Worm (Caenorhabditis elegans) whole organism, midembryonic: ENCODE data around the gene smrc-1.

Experiments used
- T22C8.4 ChIP-seq: fragments of 200-800 bp; sonication (Bioruptor generic); IDR thresholded peaks from 2 replicates; pipeline ENCODE4 v1.3.6; 2022; ENCODE audit warnings: missing genetic modification characterization, missing compliant biosample characterization
- cog-1 ChIP-seq: sonication (generic microtip); optimal IDR thresholded peaks from 2 replicates; lab custom pipeline; 2016; ENCODE audit warnings: missing genetic modification characterization, missing compliant biosample characterization
- flt-1 ChIP-seq: fragments of 200-800 bp; sonication (Bioruptor generic); IDR thresholded peaks from 2 replicates; pipeline ENCODE4 v1.3.6; 2022; ENCODE audit warnings: missing genetic modification characterization, missing compliant biosample characterization
- klf-2 ChIP-seq: fragments of 200-800 bp; sonication (Bioruptor generic); conservative IDR thresholded peaks from 2 replicates; pipeline ENCODE4 v1.3.6; 2022; ENCODE audit warnings: missing genetic modification reagents, missing genetic modification characterization, missing compliant biosample characterization
- med-1 ChIP-seq: sonication (generic microtip); optimal IDR thresholded peaks from 2 replicates; lab custom pipeline; 2017; ENCODE audit warnings: missing genetic modification characterization, mild to moderate bottlenecking, missing compliant biosample characterization, antibody characterized with exemption, missing genetic modification reagents; ENCODE audit not compliant: insufficient read depth
- ref-1 ChIP-seq: fragments of 200-800 bp; sonication (Bioruptor generic); conservative IDR thresholded peaks from 2 replicates; pipeline ENCODE4 v1.3.6; 2022; ENCODE audit warnings: missing genetic modification reagents, missing genetic modification characterization, missing compliant biosample characterization
- tab-1 ChIP-seq: fragments of 200-800 bp; sonication (Bioruptor generic); IDR thresholded peaks from 2 replicates; pipeline ENCODE4 v1.3.6; 2022; ENCODE audit warnings: missing genetic modification characterization, missing compliant biosample characterization
- ztf-23 ChIP-seq: fragments of 200-800 bp; sonication (Bioruptor generic); IDR thresholded peaks from 2 replicates; pipeline ENCODE4 v1.3.6; 2022; ENCODE audit warnings: missing genetic modification reagents, missing genetic modification characterization, missing compliant biosample characterization
- ztf-29 ChIP-seq: fragments of 200-800 bp; sonication (Bioruptor generic); IDR thresholded peaks from 2 replicates; pipeline ENCODE4 v1.3.6; 2022; ENCODE audit warnings: missing genetic modification reagents, missing genetic modification characterization, missing compliant biosample characterization

smrc-1 gene

DNA sequence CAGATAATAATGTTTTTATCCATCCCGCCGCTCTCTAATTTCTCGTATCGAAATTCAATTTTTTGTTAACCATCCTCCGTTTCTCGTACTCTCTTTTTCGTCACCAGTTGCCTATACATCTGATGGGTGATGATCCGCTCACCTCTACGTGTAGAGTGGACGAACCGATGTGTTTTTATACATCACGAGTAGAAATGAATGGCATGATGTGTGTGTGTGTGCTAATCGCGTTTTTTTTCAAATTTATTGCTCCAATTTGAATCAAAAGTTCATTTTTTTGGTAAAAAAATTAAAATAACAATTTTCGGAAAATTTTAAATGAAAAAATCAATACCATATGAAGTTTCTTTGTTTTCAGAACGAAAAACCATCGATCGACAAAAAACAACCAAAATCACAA, 34.7 kb upstream of the smrc-1 start:
- TF ChIP-seq med-1 (GFP tag; lab: Kevin White, UChicago) (no peak), tab-1 (GFP tag; lab: Robert Waterston, UW) (no peak), ztf-23 (GFP tag; lab: Robert Waterston, UW) (no peak), ref-1 (GFP tag; lab: Robert Waterston, UW) (no peak), flt-1 (GFP tag; lab: Robert Waterston, UW) (no peak), cog-1 (tag; lab: Kevin White, UChicago) (no peak), ztf-29 (no peak), klf-2 (GFP tag; lab: Robert Waterston, UW) (no peak), T22C8.4 (no peak)

DNA sequence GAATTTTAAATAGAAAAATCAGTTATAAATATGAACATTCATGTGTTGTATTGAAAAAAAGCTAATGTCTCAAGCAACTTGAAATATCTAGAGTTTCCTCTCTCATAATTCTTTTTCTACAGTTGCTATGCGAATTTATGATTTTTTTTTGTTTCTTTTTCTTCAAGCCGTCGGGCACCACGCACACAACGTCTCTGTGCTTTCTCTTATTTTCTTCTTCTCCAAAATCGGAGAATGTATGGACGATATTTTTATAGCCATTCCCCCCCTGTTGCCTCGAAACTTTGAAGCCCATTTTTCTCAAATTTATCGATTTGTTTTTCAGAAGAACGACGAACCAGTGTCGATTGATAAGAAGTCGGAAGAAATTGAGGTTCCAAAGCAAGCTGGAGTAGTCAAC, 34.0 kb upstream of the smrc-1 start:
- TF ChIP-seq ref-1 (GFP tag; lab: Robert Waterston, UW) (no peak), ztf-23 (GFP tag; lab: Robert Waterston, UW) (no peak), klf-2 (GFP tag; lab: Robert Waterston, UW) (no peak), tab-1 (GFP tag; lab: Robert Waterston, UW) (no peak), ztf-29 (no peak), flt-1 (GFP tag; lab: Robert Waterston, UW) (no peak), cog-1 (tag; lab: Kevin White, UChicago) (no peak), med-1 (GFP tag; lab: Kevin White, UChicago) (no peak), T22C8.4 (no peak)

DNA sequence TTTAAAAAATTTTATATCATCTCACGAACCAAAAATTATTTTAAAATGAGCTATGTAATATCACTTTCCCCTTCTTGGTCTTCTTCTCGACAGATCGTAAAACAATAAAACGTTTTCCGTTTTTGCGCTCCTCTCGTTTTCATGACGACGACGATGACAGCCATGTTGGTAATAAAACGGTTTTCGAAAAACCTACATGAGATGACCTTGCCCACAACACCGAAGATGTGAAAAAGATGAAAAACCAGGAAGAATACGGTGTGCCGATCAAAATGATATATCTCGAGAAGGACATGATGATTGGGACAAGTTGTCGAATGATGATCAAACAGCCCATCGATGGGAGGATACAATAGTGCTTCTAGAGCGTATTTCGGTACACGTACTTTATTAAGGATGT, 32.0 kb upstream of the smrc-1 start:
- no peak for TF ChIP-seq tab-1 (GFP tag; lab: Robert Waterston, UW)
- no peak for TF ChIP-seq klf-2 (GFP tag; lab: Robert Waterston, UW)
- TF ChIP-seq T22C8.4 = no peak
- TF ChIP-seq ztf-29 = no peak
- no peak for TF ChIP-seq cog-1 (tag; lab: Kevin White, UChicago)
- no peak for TF ChIP-seq ztf-23 (GFP tag; lab: Robert Waterston, UW)
- TF ChIP-seq flt-1 (GFP tag; lab: Robert Waterston, UW) = no peak
- TF ChIP-seq ref-1 (GFP tag; lab: Robert Waterston, UW) = no peak
- no peak for TF ChIP-seq med-1 (GFP tag; lab: Kevin White, UChicago)

DNA sequence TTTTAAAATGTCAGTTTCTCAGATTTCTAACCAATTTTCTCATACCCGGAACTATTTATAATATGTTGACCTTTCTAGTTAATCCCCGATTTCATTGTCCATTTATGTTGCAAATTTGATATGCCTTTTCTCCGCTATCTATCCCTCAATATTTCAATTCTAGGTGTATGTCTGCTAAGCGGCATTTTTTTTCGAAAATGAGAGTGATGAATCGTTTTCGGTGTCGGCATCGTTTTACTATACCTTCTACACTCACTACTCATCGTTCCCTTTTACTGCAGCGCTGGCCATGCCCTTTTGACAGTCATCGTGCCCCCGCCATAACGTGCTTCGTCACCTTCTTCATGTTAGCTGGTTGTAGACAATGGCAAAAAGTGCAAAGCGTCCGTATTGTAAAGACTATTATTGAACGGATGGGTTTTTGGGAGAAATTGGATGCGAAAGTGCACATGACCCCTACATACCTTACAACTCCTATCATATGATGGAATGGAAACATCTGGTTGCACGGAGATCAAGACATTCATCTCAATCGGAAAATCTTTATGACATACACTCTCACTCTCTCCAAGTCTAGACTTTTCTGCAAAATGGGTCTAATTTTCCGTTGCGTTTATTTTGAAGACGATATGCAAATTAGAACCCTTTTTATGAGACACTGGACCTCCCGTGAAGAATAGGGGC, 31.4 kb upstream of the smrc-1 start:
- TF ChIP-seq tab-1 (GFP tag; lab: Robert Waterston, UW) = no peak
- TF ChIP-seq flt-1 (GFP tag; lab: Robert Waterston, UW) = no peak
- no peak for TF ChIP-seq ztf-29
- no peak for TF ChIP-seq med-1 (GFP tag; lab: Kevin White, UChicago)
- no peak for TF ChIP-seq klf-2 (GFP tag; lab: Robert Waterston, UW)
- TF ChIP-seq T22C8.4 = no peak
- no peak for TF ChIP-seq ref-1 (GFP tag; lab: Robert Waterston, UW)
- TF ChIP-seq ztf-23 (GFP tag; lab: Robert Waterston, UW) = no peak
- no peak for TF ChIP-seq cog-1 (tag; lab: Kevin White, UChicago)

DNA sequence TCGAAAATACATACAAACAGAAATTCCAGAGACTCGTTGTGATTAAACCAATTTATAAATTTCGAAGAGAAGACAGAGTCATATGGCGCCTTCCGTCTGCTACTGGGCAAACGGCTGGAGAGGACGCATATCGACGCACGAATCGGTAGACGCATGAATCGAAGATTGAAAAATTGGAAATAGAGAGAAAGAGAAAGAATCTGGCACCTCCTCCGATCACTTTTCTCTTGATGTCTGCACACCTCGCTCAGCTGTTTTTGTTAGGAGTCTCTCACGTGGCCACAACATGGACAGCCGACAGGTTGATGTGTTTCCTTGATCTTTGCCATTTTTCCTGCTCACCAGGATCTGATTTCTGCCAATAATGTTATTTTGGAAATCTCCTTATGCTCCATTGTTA, 30.6 kb upstream of the smrc-1 start:
- TF ChIP-seq ref-1 (GFP tag; lab: Robert Waterston, UW) = no peak
- no peak for TF ChIP-seq tab-1 (GFP tag; lab: Robert Waterston, UW)
- TF ChIP-seq ztf-23 (GFP tag; lab: Robert Waterston, UW) = no peak
- no peak for TF ChIP-seq med-1 (GFP tag; lab: Kevin White, UChicago)
- TF ChIP-seq T22C8.4 = no peak
- TF ChIP-seq cog-1 (tag; lab: Kevin White, UChicago) = no peak
- no peak for TF ChIP-seq ztf-29
- TF ChIP-seq flt-1 (GFP tag; lab: Robert Waterston, UW) = no peak

DNA sequence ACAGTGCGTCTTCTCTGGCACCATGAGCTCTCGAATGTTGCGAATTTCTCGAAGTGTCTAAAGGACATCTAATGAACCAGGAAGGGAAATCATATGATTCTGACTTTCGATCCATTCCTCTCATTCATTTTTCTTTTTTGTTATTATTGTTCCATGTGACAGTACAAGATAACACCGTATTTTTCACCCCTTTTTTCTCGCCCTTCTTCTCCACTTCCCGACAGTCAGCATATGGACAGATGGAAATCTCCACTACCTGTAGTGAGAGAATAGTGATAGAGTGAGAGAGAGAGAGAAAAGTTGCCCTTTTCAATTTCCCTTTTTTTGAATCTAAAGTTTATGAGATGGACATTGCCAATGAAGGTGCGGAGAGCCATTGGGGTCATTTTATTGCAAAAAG, 29.9 kb upstream of the smrc-1 start:
- TF ChIP-seq med-1 (GFP tag; lab: Kevin White, UChicago) = no peak
- TF ChIP-seq tab-1 (GFP tag; lab: Robert Waterston, UW) = no peak
- no peak for TF ChIP-seq flt-1 (GFP tag; lab: Robert Waterston, UW)
- no peak for TF ChIP-seq ref-1 (GFP tag; lab: Robert Waterston, UW)
- TF ChIP-seq T22C8.4 = no peak
- TF ChIP-seq ztf-29 = no peak
- no peak for TF ChIP-seq klf-2 (GFP tag; lab: Robert Waterston, UW)

DNA sequence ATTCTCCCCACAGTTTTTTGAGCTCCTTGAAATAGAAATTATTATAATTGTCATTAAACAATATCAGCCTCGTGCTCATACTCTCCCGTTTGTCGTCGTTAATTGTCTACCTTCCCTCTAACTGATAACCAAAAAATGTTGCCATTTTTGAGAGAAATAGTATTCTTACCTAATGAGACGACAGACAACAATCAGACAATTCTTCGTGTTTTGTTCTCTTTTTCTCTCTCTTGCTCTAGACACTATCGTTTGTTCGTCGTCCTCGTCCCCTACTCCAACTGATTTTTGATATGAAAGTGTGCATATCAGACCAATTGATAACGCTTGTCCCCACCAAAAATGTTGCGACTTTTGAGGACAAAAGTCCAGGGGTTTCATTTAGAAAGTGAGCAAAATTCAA, 29.2 kb upstream of the smrc-1 start:
- no peak for TF ChIP-seq ref-1 (GFP tag; lab: Robert Waterston, UW)
- TF ChIP-seq T22C8.4 = no peak
- no peak for TF ChIP-seq ztf-23 (GFP tag; lab: Robert Waterston, UW)
- TF ChIP-seq flt-1 (GFP tag; lab: Robert Waterston, UW) = no peak
- no peak for TF ChIP-seq med-1 (GFP tag; lab: Kevin White, UChicago)
- no peak for TF ChIP-seq cog-1 (tag; lab: Kevin White, UChicago)
- TF ChIP-seq ztf-29 = no peak
- TF ChIP-seq klf-2 (GFP tag; lab: Robert Waterston, UW) = no peak
- no peak for TF ChIP-seq tab-1 (GFP tag; lab: Robert Waterston, UW)

DNA sequence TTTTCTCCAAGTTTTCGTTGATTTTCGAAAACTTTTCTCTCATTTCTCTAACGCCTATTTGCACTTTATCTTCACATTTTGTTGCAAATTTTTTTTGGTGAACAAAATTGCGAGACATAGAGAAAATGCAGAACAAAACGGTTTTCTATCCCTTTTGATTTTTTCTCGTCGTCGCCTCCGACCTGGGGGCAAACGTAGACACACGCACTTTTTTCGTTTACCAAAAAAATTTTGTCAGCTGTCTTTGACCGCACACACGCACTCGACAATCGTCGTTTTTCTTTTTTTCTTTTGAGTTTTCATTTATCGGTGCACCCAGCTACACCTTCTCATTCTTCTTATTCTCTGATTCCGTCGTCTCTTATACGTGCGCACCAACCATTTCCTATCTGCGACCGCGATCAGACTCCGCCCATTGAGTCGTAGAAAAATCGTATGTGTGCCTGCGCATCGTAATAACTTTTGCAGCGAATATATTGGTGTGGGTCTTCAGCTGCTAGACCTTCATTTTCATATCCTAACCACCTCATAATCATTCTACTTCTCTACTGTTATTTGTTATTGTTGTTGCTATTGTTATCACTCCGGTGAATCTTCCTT, 28.3 kb upstream of the smrc-1 start:
- TF ChIP-seq cog-1 (tag; lab: Kevin White, UChicago) (no peak), klf-2 (GFP tag; lab: Robert Waterston, UW) (no peak), ztf-23 (GFP tag; lab: Robert Waterston, UW) (no peak), tab-1 (GFP tag; lab: Robert Waterston, UW) (no peak), ref-1 (GFP tag; lab: Robert Waterston, UW) (no peak), flt-1 (GFP tag; lab: Robert Waterston, UW) (no peak), T22C8.4 (no peak), med-1 (GFP tag; lab: Kevin White, UChicago) (no peak), ztf-29 (no peak)

DNA sequence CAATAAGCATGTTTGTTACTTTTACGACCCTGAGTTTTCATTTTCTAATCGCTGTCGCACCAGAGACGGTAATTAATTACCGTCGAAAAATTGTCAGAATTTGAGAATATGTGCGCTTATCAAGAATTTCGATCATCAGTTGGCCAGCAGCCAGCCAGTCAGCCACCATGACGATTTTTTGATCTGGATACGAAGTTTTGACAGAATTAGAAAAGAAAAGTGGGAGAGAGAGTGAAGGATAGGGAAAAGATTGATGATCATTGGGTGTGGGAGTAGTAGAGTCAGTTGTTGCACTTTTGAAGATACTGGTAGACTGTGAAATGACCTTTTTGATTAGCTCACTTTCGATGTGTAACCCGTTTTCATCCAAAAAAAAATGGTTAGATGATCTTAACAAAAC, 26.3 kb upstream of the smrc-1 start:
- TF ChIP-seq T22C8.4 (no peak), flt-1 (GFP tag; lab: Robert Waterston, UW) (no peak), med-1 (GFP tag; lab: Kevin White, UChicago) (no peak), ztf-29 (no peak), klf-2 (GFP tag; lab: Robert Waterston, UW) (no peak), cog-1 (tag; lab: Kevin White, UChicago) (no peak), ref-1 (GFP tag; lab: Robert Waterston, UW) (no peak), ztf-23 (GFP tag; lab: Robert Waterston, UW) (no peak)
